Fruit fly (Drosophila melanogaster) whole organism, embryonic: ENCODE measurements around the gene CG13239.

Experiments used
- Awh ChIP-seq: fragments of 200-800 bp; sonication (Bioruptor generic); IDR thresholded peaks from 2 replicates; pipeline ENCODE4, ENCODE4 v1.3.6; 2022; ENCODE audit warnings: missing biosample characterization, missing genetic modification characterization
- CG10147 ChIP-seq: fragments of 200-800 bp; sonication (Bioruptor generic); optimal IDR thresholded peaks from 2 replicates; lab custom pipeline; 2019; ENCODE audit warnings: missing biosample characterization, mild to moderate bottlenecking, missing genetic modification characterization, moderate library complexity
- CG1024 ChIP-seq: fragments of 200-800 bp; sonication (Bioruptor generic); IDR thresholded peaks from 2 replicates; pipeline ENCODE4 v1.3.6; 2022; ENCODE audit warnings: missing biosample characterization, missing genetic modification characterization
- CG14441 ChIP-seq: fragments of 200-800 bp; sonication (Bioruptor generic); IDR thresholded peaks from 2 replicates; pipeline ENCODE4 v1.3.6; 2022; ENCODE audit warnings: missing biosample characterization, missing genetic modification characterization
- CG17385 ChIP-seq: fragments of 200-800 bp; sonication (Bioruptor generic); optimal IDR thresholded peaks from 3 replicates; lab custom pipeline; 2018; ENCODE audit warnings: missing biosample characterization, mild to moderate bottlenecking, missing genetic modification characterization
- CG17829 ChIP-seq: fragments of 200-800 bp; optimal IDR thresholded peaks from 2 replicates; lab custom pipeline; 2019; ENCODE audit warnings: missing biosample characterization, mild to moderate bottlenecking, missing genetic modification characterization, moderate library complexity
- CG32772 ChIP-seq: fragments of 200-800 bp; sonication (Bioruptor generic); IDR thresholded peaks from 2 replicates; pipeline ENCODE4 v1.3.6; 2022; ENCODE audit warnings: missing biosample characterization, missing genetic modification characterization
- CG3838 ChIP-seq: fragments of 200-800 bp; sonication (Bioruptor generic); optimal IDR thresholded peaks from 3 replicates; lab custom pipeline; 2016; ENCODE audit warnings: missing biosample characterization, missing genetic modification characterization
- CG3995 ChIP-seq: fragments of 200-800 bp; sonication (Bioruptor generic); optimal IDR thresholded peaks from 3 replicates; lab custom pipeline; 2016; ENCODE audit warnings: missing biosample characterization, missing genetic modification characterization
- CG6175 ChIP-seq: fragments of 200-800 bp; sonication (Bioruptor generic); IDR thresholded peaks from 3 replicates; pipeline ENCODE4 v1.3.6; 2022; ENCODE audit warnings: missing biosample characterization, missing genetic modification characterization
- CG6272 ChIP-seq: fragments of 200-800 bp; sonication (Bioruptor generic); IDR thresholded peaks from 2 replicates; pipeline ENCODE4 v1.3.6; 2022; ENCODE audit warnings: missing biosample characterization, missing genetic modification characterization
- CG8089 ChIP-seq: fragments of 200-800 bp; sonication (Bioruptor generic); optimal IDR thresholded peaks from 3 replicates; lab custom pipeline; 2016; ENCODE audit warnings: missing biosample characterization, missing genetic modification characterization
- CG9797 ChIP-seq: fragments of 200-800 bp; sonication (Bioruptor generic); optimal IDR thresholded peaks from 3 replicates; lab custom pipeline; 2018; ENCODE audit warnings: missing biosample characterization, mild to moderate bottlenecking, missing genetic modification characterization
- CHES-1-like ChIP-seq: fragments of 200-800 bp; sonication (Bioruptor generic); optimal IDR thresholded peaks from 2 replicates; lab custom pipeline; 2016; ENCODE audit warnings: missing biosample characterization, missing genetic modification characterization
- CoRest ChIP-seq: fragments of 200-800 bp; sonication (Bioruptor generic); optimal IDR thresholded peaks from 3 replicates; lab custom pipeline; 2018; ENCODE audit warnings: missing biosample characterization, mild to moderate bottlenecking, missing genetic modification characterization, moderate library complexity
- Ets65A ChIP-seq: fragments of 200-800 bp; sonication (Bioruptor generic); peaks from one replicate; lab custom pipeline; 2016; ENCODE audit warnings: missing biosample characterization, missing genetic modification characterization
- HmgZ ChIP-seq: fragments of 200-800 bp; sonication (Bioruptor generic); optimal IDR thresholded peaks from 2 replicates; lab custom pipeline; 2018; ENCODE audit warnings: missing biosample characterization, mild to moderate bottlenecking, missing genetic modification characterization
- Lpt ChIP-seq: fragments of >200 bp; optimal IDR thresholded peaks from 2 replicates; lab custom pipeline; 2018; ENCODE audit warnings: missing biosample characterization, missing genetic modification characterization
- Max ChIP-seq: fragments of 200-800 bp; sonication (Bioruptor generic); optimal IDR thresholded peaks from 2 replicates; lab custom pipeline; 2016; ENCODE audit warnings: missing biosample characterization, mild to moderate bottlenecking, missing genetic modification characterization
- Oaz ChIP-seq: fragments of 200-800 bp; sonication (Bioruptor generic); IDR thresholded peaks from 2 replicates; pipeline ENCODE4 v1.3.6; 2022; ENCODE audit warnings: missing biosample characterization, missing genetic modification characterization
- Ptx1 ChIP-seq: fragments of 200-800 bp; sonication (Bioruptor generic); IDR thresholded peaks from 2 replicates; pipeline ENCODE4 v1.3.6; 2022; ENCODE audit warnings: missing biosample characterization, missing genetic modification characterization
- Scr ChIP-seq: fragments of 200-800 bp; sonication (Bioruptor generic); IDR thresholded peaks from 2 replicates; pipeline ENCODE4 v1.3.6; 2022; ENCODE audit warnings: missing biosample characterization, missing genetic modification characterization; ENCODE audit not compliant: partially characterized antibody
- Side ChIP-seq: fragments of 200-800 bp; sonication (Bioruptor generic); optimal IDR thresholded peaks from 2 replicates; lab custom pipeline; 2016; ENCODE audit warnings: missing biosample characterization, missing genetic modification characterization
- Ssrp ChIP-seq: fragments of 200-800 bp; sonication (Bioruptor generic); optimal IDR thresholded peaks from 2 replicates; lab custom pipeline; 2018; ENCODE audit warnings: missing biosample characterization, mild to moderate bottlenecking, missing genetic modification characterization, moderate library complexity
- Stat92E ChIP-seq, 3 experiments: fragments of >200 bp in 2 of 3; fragments of 200-800 bp in 1 of 3; sonication (Bioruptor generic) in 1 of 3; optimal IDR thresholded peaks; 2 replicates each; lab custom pipeline; 2017 to 2019; ENCODE audit warnings: missing biosample characterization in 3 of 3, missing genetic modification characterization in 3 of 3, mild to moderate bottlenecking in 1 of 3, moderate library complexity in 1 of 3
- TFAM ChIP-seq: fragments of 200-800 bp; sonication (Bioruptor generic); optimal IDR thresholded peaks from 2 replicates; lab custom pipeline; 2017; ENCODE audit warnings: missing biosample characterization, missing genetic modification characterization, inconsistent platforms
- aop ChIP-seq: fragments of 200-800 bp; sonication (Bioruptor generic); IDR thresholded peaks from 2 replicates; pipeline ENCODE4 v1.3.6; 2022; ENCODE audit warnings: missing biosample characterization, missing genetic modification characterization
- ci ChIP-seq: fragments of 200-800 bp; sonication (Bioruptor generic); IDR thresholded peaks from 3 replicates; pipeline ENCODE4 v1.3.6; 2022; ENCODE audit warnings: missing biosample characterization, missing genetic modification characterization
- crc ChIP-seq: fragments of 200-800 bp; sonication (Bioruptor generic); optimal IDR thresholded peaks from 2 replicates; lab custom pipeline; 2016; ENCODE audit warnings: missing biosample characterization, missing genetic modification characterization
- disco-r ChIP-seq: fragments of 200-800 bp; sonication (Bioruptor generic); optimal IDR thresholded peaks from 2 replicates; lab custom pipeline; 2016; ENCODE audit warnings: missing biosample characterization, missing genetic modification characterization
- dysf ChIP-seq: fragments of 200-800 bp; sonication (Bioruptor generic); IDR thresholded peaks from 3 replicates; pipeline ENCODE4 v1.3.6; 2022; ENCODE audit warnings: missing biosample characterization, missing genetic modification characterization
- fd64A ChIP-seq: fragments of 200-800 bp; sonication (Bioruptor generic); optimal IDR thresholded peaks from 3 replicates; lab custom pipeline; 2018; ENCODE audit warnings: missing biosample characterization, mild to moderate bottlenecking, missing genetic modification characterization
- gem ChIP-seq: fragments of 200-800 bp; sonication (Bioruptor generic); optimal IDR thresholded peaks from 2 replicates; lab custom pipeline; 2019; ENCODE audit warnings: missing biosample characterization, mild to moderate bottlenecking, missing genetic modification characterization, moderate library complexity
- inv ChIP-seq: fragments of 200-800 bp; sonication (Bioruptor generic); IDR thresholded peaks from 2 replicates; pipeline ENCODE4 v1.3.6; 2022; ENCODE audit warnings: missing biosample characterization, missing genetic modification characterization; ENCODE audit not compliant: partially characterized antibody
- jigr1 ChIP-seq: fragments of 200-800 bp; sonication (Bioruptor generic); IDR thresholded peaks from 3 replicates; pipeline ENCODE4 v1.3.6; 2022; ENCODE audit warnings: missing biosample characterization, missing genetic modification characterization
- kay ChIP-seq: fragments of 200-800 bp; sonication (Bioruptor generic); optimal IDR thresholded peaks from 2 replicates; lab custom pipeline; 2016; ENCODE audit warnings: missing biosample characterization, missing genetic modification characterization
- kni ChIP-seq: fragments of 200-800 bp; sonication (Bioruptor generic); optimal IDR thresholded peaks from 3 replicates; lab custom pipeline; 2017; ENCODE audit warnings: mild to moderate bottlenecking, missing biosample characterization, missing genetic modification reagents, missing genetic modification characterization
- lola ChIP-seq, 3 experiments: fragments of >200 bp in 2 of 3; fragments of 200-800 bp in 1 of 3; sonication (Bioruptor generic) in 1 of 3; optimal IDR thresholded peaks; 2 replicates each; lab custom pipeline; 2017 to 2019; ENCODE audit warnings: missing biosample characterization in 3 of 3, missing genetic modification characterization in 3 of 3, mild to moderate bottlenecking in 1 of 3, moderate library complexity in 1 of 3
- mirr ChIP-seq: fragments of 200-800 bp; sonication (Bioruptor generic); optimal IDR thresholded peaks from 3 replicates; lab custom pipeline; 2018; ENCODE audit warnings: missing biosample characterization, mild to moderate bottlenecking, missing genetic modification characterization
- nmo ChIP-seq: fragments of 200-800 bp; sonication (Bioruptor generic); optimal IDR thresholded peaks from 2 replicates; lab custom pipeline; 2018; ENCODE audit warnings: missing biosample characterization, mild to moderate bottlenecking, missing genetic modification characterization, moderate library complexity
- oc ChIP-seq: fragments of 200-800 bp; sonication (Bioruptor generic); optimal IDR thresholded peaks from 2 replicates; lab custom pipeline; 2018; ENCODE audit warnings: missing biosample characterization, mild to moderate bottlenecking, missing genetic modification characterization, moderate library complexity
- onecut ChIP-seq: fragments of 200-800 bp; sonication (Bioruptor generic); IDR thresholded peaks from 2 replicates; pipeline ENCODE4 v1.3.6; 2022; ENCODE audit warnings: missing biosample characterization, missing genetic modification characterization
- row ChIP-seq: fragments of 200-800 bp; sonication (Bioruptor generic); IDR thresholded peaks from 3 replicates; pipeline ENCODE4 v1.3.6; 2022; ENCODE audit warnings: missing biosample characterization, missing genetic modification characterization
- salm ChIP-seq: fragments of 200-800 bp; sonication (Bioruptor generic); optimal IDR thresholded peaks from 2 replicates; lab custom pipeline; 2018; ENCODE audit warnings: missing biosample characterization, mild to moderate bottlenecking, missing genetic modification characterization
- sd ChIP-seq: fragments of 200-800 bp; sonication (Bioruptor generic); optimal IDR thresholded peaks from 3 replicates; lab custom pipeline; 2018; ENCODE audit warnings: missing biosample characterization, mild to moderate bottlenecking, missing genetic modification characterization, moderate library complexity
- sens ChIP-seq: fragments of 200-800 bp; sonication (Bioruptor generic); peaks from one replicate; lab custom pipeline; 2016; ENCODE audit warnings: missing biosample characterization, missing genetic modification characterization
- trem ChIP-seq: fragments of 200-800 bp; optimal IDR thresholded peaks from 3 replicates; lab custom pipeline; 2019; ENCODE audit warnings: missing biosample characterization, mild to moderate bottlenecking, missing genetic modification characterization, moderate library complexity
- ttk ChIP-seq: fragments of 200-800 bp; sonication (Bioruptor generic); IDR thresholded peaks from 2 replicates; pipeline ENCODE4 v2.1.2; 2022; ENCODE audit warnings: missing biosample characterization, missing genetic modification characterization
- zf30C ChIP-seq: fragments of 200-800 bp; sonication (Bioruptor generic); optimal IDR thresholded peaks from 3 replicates; lab custom pipeline; 2018; ENCODE audit warnings: missing biosample characterization, mild to moderate bottlenecking, missing genetic modification characterization

CG13239 gene

dm6 chr3L:22863367-22864078, 2.9 kb downstream of the CG13239 start, which contains the start of gene CG33169 (continued):
- peak; percentile 76 for TF ChIP-seq onecut (GFP tag; lab: Robert Waterston, UW)
- peak; percentile 100 for TF ChIP-seq CG17385 (GFP tag; lab: Kevin White, UChicago)
- peak; percentile 81 for TF ChIP-seq disco-r (GFP tag; lab: Kevin White, UChicago)
- TF ChIP-seq TFAM, result peak; percentile 48
- peak; percentile 85 for TF ChIP-seq nmo (GFP tag; lab: Kevin White, UChicago)
- peak; percentile 69; the same call in 1 of the 2 replicates for TF ChIP-seq CG14441 (GFP tag; lab: Robert Waterston, UW)
- TF ChIP-seq zf30C (GFP tag; lab: Kevin White, UChicago), result peak; percentile 40
- TF ChIP-seq salm, result peak; percentile 23
- peak; percentile 66 for TF ChIP-seq CG3995 (GFP tag; lab: Kevin White, UChicago)
- peak; percentile 79 for TF ChIP-seq kni (GFP tag; lab: Kevin White, UChicago)
- peak; percentile 75 for TF ChIP-seq trem (tag; lab: Kevin White, UChicago)
- peak; percentile 81 for TF ChIP-seq ttk
- TF ChIP-seq oc (tag; lab: Kevin White, UChicago), result peak; percentile 76
- TF ChIP-seq Scr (GFP tag; lab: Robert Waterston, UW), result peak; percentile 62
- 0 out of 3 replicates have a peak, but pooled peaks have one; percentile 49 for TF ChIP-seq jigr1 (GFP tag; lab: Robert Waterston, UW)
- peak; percentile 65 for TF ChIP-seq crc (GFP tag; lab: Kevin White, UChicago)
- TF ChIP-seq sens (GFP tag; lab: Kevin White, UChicago), result peak; percentile 84
- peak; percentile 94 for TF ChIP-seq mirr (GFP tag; lab: Kevin White, UChicago)
- peak; percentile 95 for TF ChIP-seq sd (tag; lab: Kevin White, UChicago)
- peak; percentile 83 for TF ChIP-seq Ptx1 (GFP tag; lab: Robert Waterston, UW)
- TF ChIP-seq dysf (GFP tag; lab: Robert Waterston, UW), result peak; percentile 83
- peak; percentile 85 for TF ChIP-seq CG3838 (GFP tag; lab: Kevin White, UChicago)
- TF ChIP-seq kay, result peak; percentile 99
- TF ChIP-seq lola (GFP tag; optimal IDR thresholded peaks at IDR 0.05; lab: Kevin White, UChicago), result peak in 1 of 3 experiments; percentile 17
- peak; percentile 74 for TF ChIP-seq CG32772 (GFP tag; lab: Robert Waterston, UW)
- peak; percentile 52 for TF ChIP-seq CG10147 (GFP tag; lab: Kevin White, UChicago)
- TF ChIP-seq Stat92E (GFP tag; optimal IDR thresholded peaks at IDR 0.05; lab: Kevin White, UChicago), result no peak
- peak; percentile 69 for TF ChIP-seq row (GFP tag; lab: Robert Waterston, UW)
- TF ChIP-seq CG1024, result peak; percentile 55
- peak; percentile 84 for TF ChIP-seq Max (GFP tag; lab: Kevin White, UChicago)
- peak; percentile 89 for TF ChIP-seq Side (GFP tag; lab: Kevin White, UChicago)
- TF ChIP-seq ci (GFP tag; lab: Robert Waterston, UW), result peak; percentile 92
- peak; percentile 81 for TF ChIP-seq CG8089 (GFP tag; lab: Kevin White, UChicago)
- peak; percentile 97 for TF ChIP-seq HmgZ (tag; lab: Kevin White, UChicago)
- peak; percentile 61 for TF ChIP-seq inv (GFP tag; lab: Robert Waterston, UW)
- peak; percentile 100 for TF ChIP-seq Ets65A (GFP tag; lab: Kevin White, UChicago)
- TF ChIP-seq fd64A, result no peak
- no peak for TF ChIP-seq gem (tag; lab: Kevin White, UChicago)
- peak; percentile 57; the same call in 1 of the 2 replicates for TF ChIP-seq CG6272 (GFP tag; lab: Robert Waterston, UW)
- peak; percentile 33; the same call in 1 of the 2 replicates for TF ChIP-seq Oaz (GFP tag; lab: Robert Waterston, UW)
- TF ChIP-seq CG17829, result peak; percentile 76
- peak; percentile 95 for TF ChIP-seq CHES-1-like (GFP tag; lab: Kevin White, UChicago)
- peak; percentile 35; the same call in 1 of the 2 replicates for TF ChIP-seq aop (GFP tag; lab: Robert Waterston, UW)
- no peak for TF ChIP-seq Lpt (GFP tag; lab: Kevin White, UChicago)
- peak; percentile 84 for TF ChIP-seq CoRest (tag; lab: Kevin White, UChicago)
- peak; percentile 50 for TF ChIP-seq CG9797
- peak; percentile 33 for TF ChIP-seq Ssrp (tag; lab: Kevin White, UChicago)
- 0 out of 2 replicates have a peak, but pooled peaks have one; percentile 27 for TF ChIP-seq Awh (GFP tag; lab: Robert Waterston, UW)
- peak; percentile 92 for TF ChIP-seq CG6175 (GFP tag; lab: Robert Waterston, UW)
